Fruit fly (Drosophila melanogaster): ENCODE measurements around the gene OdsH.

OdsH gene

dm6 chrX:17826807-17827703, 36.2 kb downstream of the OdsH start, which contains the start of gene Socs16D (continued):
- TF ChIP-seq CG9817 (tag; optimal IDR thresholded peaks at IDR 0.05) (peak; percentile 27), CG10147 (GFP tag; optimal IDR thresholded peaks at IDR 0.05) (peak; percentile 17), CG13296 (GFP tag; optimal IDR thresholded peaks at IDR 0.05) (peak; percentile 34), CG18619 (GFP tag; optimal IDR thresholded peaks at IDR 0.05) (no peak), CG6791 (GFP tag; IDR thresholded peaks at IDR 0.05; ENCODE audit: partially characterized antibody) (peak; percentile 98), Oli (tag; optimal IDR thresholded peaks at IDR 0.05) (no peak), CG31441 (GFP tag; IDR thresholded peaks at IDR 0.05) (no peak), yki (optimal IDR thresholded peaks at IDR 0.05) (no peak), HLHmδ (GFP tag; optimal IDR thresholded peaks at IDR 0.05) (peak; percentile 52), usp (GFP tag; optimal IDR thresholded peaks at IDR 0.05) (no peak), croc (GFP tag; conservative IDR thresholded peaks at IDR 0.05) (no peak), CG31388 (GFP tag; optimal IDR thresholded peaks at IDR 0.05) (no peak), lola (GFP tag; optimal IDR thresholded peaks at IDR 0.05) (peak in 1 of 3 experiments; percentile 79), Side (GFP tag; optimal IDR thresholded peaks at IDR 0.05) (peak; percentile 45), CG5180 (GFP tag; optimal IDR thresholded peaks at IDR 0.05) (no peak), pros (GFP tag; optimal IDR thresholded peaks at IDR 0.05) (no peak), ap (GFP tag; IDR thresholded peaks at IDR 0.05) (no peak), Hr51 (GFP tag; optimal IDR thresholded peaks at IDR 0.05) (peak in 1 of 2 experiments; percentile 56), jigr1 (GFP tag; IDR thresholded peaks at IDR 0.05) (no peak), CG14965 (GFP tag; optimal IDR thresholded peaks at IDR 0.05; ENCODE audit: borderline replicate concordance) (no peak), CG9609 (GFP tag; optimal IDR thresholded peaks at IDR 0.05) (peak; percentile 19), wek (GFP tag; optimal IDR thresholded peaks at IDR 0.05) (peak; percentile 5), CG11723 (GFP tag; optimal IDR thresholded peaks at IDR 0.05) (no peak), CG7963 (GFP tag; IDR thresholded peaks at IDR 0.05; ENCODE audit: partially characterized antibody) (peak; percentile 97), sim (GFP tag; IDR thresholded peaks at IDR 0.05) (no peak), ash1 (GFP tag; optimal IDR thresholded peaks at IDR 0.05) (no peak), Dip3 (GFP tag; optimal IDR thresholded peaks at IDR 0.05) (no peak), lbe (GFP tag; optimal IDR thresholded peaks at IDR 0.05) (peak; percentile 20), MBD-R2 (GFP tag; IDR thresholded peaks at IDR 0.05) (peak; percentile 51), crp (GFP tag; optimal IDR thresholded peaks at IDR 0.05) (peak in 1 of 2 experiments; percentile 16), otp (GFP tag; IDR thresholded peaks at IDR 0.05) (no peak), CHES-1-like (GFP tag; optimal IDR thresholded peaks at IDR 0.05) (peak; percentile 47), CG8944 (GFP tag; optimal IDR thresholded peaks at IDR 0.05) (peak; percentile 5), gsb (GFP tag; IDR thresholded peaks at IDR 0.05) (no peak), CG4424 (GFP tag; optimal IDR thresholded peaks at IDR 0.05) (no peak), klu (GFP tag; IDR thresholded peaks at IDR 0.05) (no peak), grn (GFP tag; optimal IDR thresholded peaks at IDR 0.05) (no peak), CG13894 (tag; optimal IDR thresholded peaks at IDR 0.05) (peak; percentile 44), amos (GFP tag; IDR thresholded peaks at IDR 0.05; ENCODE audit: partially characterized antibody) (peak; percentile 99), CG3847 (GFP tag; IDR thresholded peaks at IDR 0.05) (peak; percentile 89), sqz (GFP tag; optimal IDR thresholded peaks at IDR 0.05) (no peak), CG12299 (tag; optimal IDR thresholded peaks at IDR 0.05) (no peak), prd (optimal IDR thresholded peaks at IDR 0.05) (no peak), prd (GFP tag; IDR thresholded peaks at IDR 0.05) (no peak), eyg (GFP tag; optimal IDR thresholded peaks at IDR 0.05) (peak; percentile 28), CG5953 (GFP tag; IDR thresholded peaks at IDR 0.05) (no peak), Ets97D (GFP tag; optimal IDR thresholded peaks at IDR 0.05) (peak; percentile 88), CG13424 (tag; optimal IDR thresholded peaks at IDR 0.05) (no peak), CG2678 (tag; optimal IDR thresholded peaks at IDR 0.05) (peak; percentile 15)
